Worm (Caenorhabditis elegans): ENCODE results near the gene let-653.

The let-653 gene

ce11 chrIV:11937087-11937486 lies 51.7 kb downstream of the let-653 start, which contains the start of gene slc-5A12:
TSS of gene slc-5A12 (plus strand) at chrIV:11937419.
- no peak for TF ChIP-seq lin-39 (tag; optimal IDR thresholded peaks at IDR 0.05)
- TF ChIP-seq blmp-1 (tag; optimal IDR thresholded peaks at IDR 0.05; ENCODE audit: insufficient read depth): peak; percentile 59

DNA sequence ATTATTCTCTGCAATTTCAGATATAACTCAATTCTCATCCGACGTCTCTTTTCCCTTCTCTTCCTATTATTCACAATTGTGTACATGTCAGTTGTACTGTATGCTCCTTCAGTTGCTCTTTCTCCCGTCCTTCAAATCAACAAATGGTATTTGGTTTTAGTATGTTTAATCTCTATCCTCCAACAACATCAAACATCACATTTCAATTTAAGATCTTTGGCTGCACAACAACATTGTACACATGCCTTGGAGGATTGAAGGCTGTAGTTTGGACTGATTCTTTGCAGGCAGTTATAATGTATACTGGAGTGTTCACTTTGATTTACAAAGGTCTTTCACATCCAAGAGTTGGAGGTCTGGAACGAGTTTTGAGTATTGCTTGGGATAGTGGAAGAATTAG lies 53.1 kb downstream of the let-653 start:
- TF ChIP-seq lin-11 (tag; optimal IDR thresholded peaks at IDR 0.05) (no peak), aly-2 (tag; optimal IDR thresholded peaks at IDR 0.05) (no peak), sma-9 (GFP tag; optimal IDR thresholded peaks at IDR 0.05) (peak; percentile 68), sma-9 (tag; optimal IDR thresholded peaks at IDR 0.05) (no peak), nhr-237 (tag; optimal IDR thresholded peaks at IDR 0.05) (no peak)

All from whole organism, L2 larva.